Worm (Caenorhabditis elegans) whole organism, early embryonic: Measurements from ENCODE around the gene sdc-3.
"Not testable (repeated sequence)": the region's sequence is repeated elsewhere in the genome, so short reads cannot be mapped to it uniquely, and the experiment has no call there.

Experiments
- B0310.2 ChIP-seq: sonication (generic microtip); optimal IDR thresholded peaks from 2 replicates; lab custom pipeline; 2016; ENCODE audit warnings: mild to moderate bottlenecking, missing genetic modification characterization, missing compliant biosample characterization
- F13C5.2 ChIP-seq: sonication (generic microtip); optimal IDR thresholded peaks from 2 replicates; lab custom pipeline; 2017; ENCODE audit warnings: mild to moderate bottlenecking, missing genetic modification characterization, inconsistent platforms, missing compliant biosample characterization
- aly-1 ChIP-seq: sonication (generic microtip); optimal IDR thresholded peaks from 2 replicates; lab custom pipeline; 2016; ENCODE audit warnings: missing genetic modification characterization, missing compliant biosample characterization
- ama-1 ChIP-seq: fragments of 150-350 bp; optimal IDR thresholded peaks from 2 replicates; lab custom pipeline; 2014
- ceh-13 ChIP-seq: fragments of 200-800 bp; sonication (Bioruptor generic); optimal IDR thresholded peaks from 2 replicates; lab custom pipeline; 2018; ENCODE audit warnings: mild to moderate bottlenecking, missing genetic modification characterization, missing compliant biosample characterization
- ceh-36 ChIP-seq: sonication (generic microtip); optimal IDR thresholded peaks from 2 replicates; lab custom pipeline; 2016; ENCODE audit warnings: missing genetic modification characterization, inconsistent platforms, missing compliant biosample characterization
- ets-7 ChIP-seq: sonication (generic microtip); optimal IDR thresholded peaks from 2 replicates; lab custom pipeline; 2016; ENCODE audit warnings: missing genotype, missing genetic modification characterization, missing compliant biosample characterization
- flt-1 ChIP-seq: fragments of 200-800 bp; sonication (Bioruptor generic); IDR thresholded peaks from 2 replicates; pipeline ENCODE4 v1.3.6; 2022; ENCODE audit warnings: missing genetic modification characterization, missing compliant biosample characterization
- hmbx-1 ChIP-seq: sonication (generic microtip); optimal IDR thresholded peaks from 2 replicates; lab custom pipeline; 2016; ENCODE audit warnings: mild to moderate bottlenecking, missing genetic modification characterization, missing compliant biosample characterization
- hmg-4 ChIP-seq: fragments of 200-800 bp; sonication (Bioruptor generic); optimal IDR thresholded peaks from 2 replicates; lab custom pipeline; 2018; ENCODE audit warnings: mild to moderate bottlenecking, missing genetic modification characterization, missing compliant biosample characterization
- hnd-1 ChIP-seq: sonication (generic microtip); optimal IDR thresholded peaks from 2 replicates; lab custom pipeline; 2016; ENCODE audit warnings: missing genetic modification characterization, missing compliant biosample characterization
- pes-1 ChIP-seq: fragments of 200-800 bp; sonication (Bioruptor generic); IDR thresholded peaks from 2 replicates; pipeline ENCODE4 v1.3.6; 2022; ENCODE audit warnings: missing genetic modification reagents, missing genetic modification characterization, missing compliant biosample characterization
- scrt-1 ChIP-seq: fragments of 200-800 bp; sonication (Bioruptor generic); IDR thresholded peaks from 2 replicates; pipeline ENCODE4 v1.3.6; 2022; ENCODE audit warnings: missing genetic modification characterization, missing compliant biosample characterization
- sea-1 ChIP-seq: fragments of 200-800 bp; sonication (Bioruptor generic); conservative IDR thresholded peaks from 2 replicates; pipeline ENCODE4 v1.3.6; 2022; ENCODE audit warnings: missing genetic modification characterization, missing compliant biosample characterization
- tbx-11 ChIP-seq: fragments of 200-800 bp; sonication (Bioruptor generic); IDR thresholded peaks from 2 replicates; pipeline ENCODE4 v1.3.6; 2022; ENCODE audit warnings: missing genetic modification characterization, missing compliant biosample characterization
- tbx-37 ChIP-seq: fragments of 200-800 bp; sonication (Bioruptor generic); conservative IDR thresholded peaks from 2 replicates; pipeline ENCODE4 v1.3.6; 2022; ENCODE audit warnings: missing genetic modification reagents, missing genetic modification characterization, missing compliant biosample characterization
- tra-4 ChIP-seq: sonication (generic microtip); optimal IDR thresholded peaks from 2 replicates; lab custom pipeline; 2017; ENCODE audit warnings: missing genetic modification characterization, missing compliant biosample characterization

sdc-3 gene

ce11 chrV:15036769-15037168 is 11.2 kb downstream of the sdc-3 start, which contains the start of gene melo-3:
Gene melo-3, minus strand, starts transcription at chrV:15036869.
- not testable (repeated sequence) for TF ChIP-seq aly-1 (tag; lab: Kevin White, UChicago); flt-1 (GFP tag; lab: Robert Waterston, UW); ama-1 (lab: Kevin White, UChicago)

DNA sequence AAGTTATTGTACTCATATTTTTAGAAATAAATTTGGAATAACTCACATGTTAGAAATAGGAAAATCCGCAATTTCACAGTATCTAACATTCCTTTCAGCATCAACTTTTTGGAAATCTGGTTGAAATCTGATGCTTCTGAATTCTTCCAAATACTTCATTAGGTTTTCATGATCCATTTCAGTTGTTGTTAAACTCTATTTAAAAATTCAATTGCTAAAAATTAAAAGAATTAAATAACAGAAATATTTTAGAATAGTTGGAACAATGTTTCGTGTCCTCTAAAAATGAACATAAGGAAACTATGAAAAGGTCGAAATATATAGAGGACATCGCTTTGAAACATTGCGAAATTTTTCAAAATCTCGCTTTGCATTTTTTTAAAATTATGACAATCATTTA is 16.6 kb downstream of the sdc-3 start, which contains the start of gene cng-1:
Gene cng-1 (minus strand): TSS at position 101 of the 400 bp plus-strand sequence.
- TF ChIP-seq hnd-1 (tag; lab: Kevin White, UChicago); sea-1 (GFP tag; lab: Robert Waterston, UW); tbx-37: not testable (repeated sequence)

- no peak for TF ChIP-seq ama-1 (lab: Kevin White, UChicago)
- TF ChIP-seq tbx-37: no peak
- TF ChIP-seq tra-4 (tag; lab: Kevin White, UChicago): no peak
- peak; percentile 12 for TF ChIP-seq hmg-4
- TF ChIP-seq F13C5.2 (tag; lab: Kevin White, UChicago): no peak
- TF ChIP-seq ceh-13: no peak
- peak; percentile 2 for TF ChIP-seq ceh-36 (tag; lab: Kevin White, UChicago)
Measured at ce11 chrV:15028896-15029519, 19.0 kb downstream of the sdc-3 start, which contains the start of gene F14H8.8. Gene F14H8.8, plus strand, starts transcription at chrV:15029469.

DNA sequence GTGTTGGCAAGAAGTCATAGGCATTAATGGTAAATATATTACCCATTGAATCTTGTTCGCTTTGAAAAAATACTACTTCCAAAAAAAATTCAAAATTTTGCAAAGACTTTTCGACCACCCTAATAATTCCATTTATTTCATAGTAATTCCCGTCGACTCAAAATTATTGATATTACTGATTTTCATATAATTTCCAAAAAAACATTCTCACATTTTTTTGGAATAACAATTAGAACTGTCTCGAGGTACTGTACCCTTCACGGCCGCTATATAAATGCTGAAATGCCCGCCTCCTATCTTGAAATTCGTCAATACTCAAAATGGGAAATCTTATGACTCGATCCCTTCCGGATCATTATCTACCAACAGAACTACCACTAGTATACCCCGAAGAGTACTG is 24.5 kb downstream of the sdc-3 start, which contains the start of gene F14H8.4:
Gene F14H8.4 (plus strand): TSS at position 301 of the 400 bp plus-strand sequence.
- TF ChIP-seq flt-1 (GFP tag; lab: Robert Waterston, UW) (no peak), tbx-11 (GFP tag; lab: Robert Waterston, UW) (no peak), pes-1 (GFP tag; lab: Robert Waterston, UW) (no peak), sea-1 (GFP tag; lab: Robert Waterston, UW) (no peak), hnd-1 (tag; lab: Kevin White, UChicago) (no peak), hmg-4 (no peak), ceh-36 (tag; lab: Kevin White, UChicago) (no peak), ama-1 (lab: Kevin White, UChicago) (no peak), F13C5.2 (tag; lab: Kevin White, UChicago) (no peak), aly-1 (tag; lab: Kevin White, UChicago) (no peak), scrt-1 (no peak), tra-4 (tag; lab: Kevin White, UChicago) (no peak), ceh-13 (no peak), tbx-37 (no peak), ets-7 (no peak), B0310.2 (no peak)

DNA sequence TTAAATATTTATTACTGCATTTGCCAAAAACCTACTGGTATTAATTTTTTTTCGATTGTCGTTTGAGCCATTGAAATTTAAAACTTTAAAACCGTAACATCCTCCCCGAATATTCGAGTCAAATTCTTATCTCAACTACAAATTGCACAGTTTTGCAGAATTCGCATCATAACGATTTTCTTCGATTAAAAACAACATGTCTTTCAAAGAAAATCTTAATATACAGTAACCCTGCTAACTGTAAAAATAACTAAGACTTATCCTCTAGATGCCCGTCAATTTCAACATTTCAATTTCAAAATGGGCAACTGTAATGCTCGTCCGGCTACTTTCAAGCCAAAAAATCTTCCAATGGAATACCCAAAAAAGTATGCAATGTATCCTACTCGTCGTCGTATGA is 27.3 kb downstream of the sdc-3 start, which contains the start of gene F14H8.5:
Gene F14H8.5 (plus strand): TSS at position 301 of the 400 bp plus-strand sequence.
- no peak for TF ChIP-seq aly-1 (tag; lab: Kevin White, UChicago)
- TF ChIP-seq F13C5.2 (tag; lab: Kevin White, UChicago): no peak
- TF ChIP-seq ceh-13: no peak
- no peak for TF ChIP-seq tra-4 (tag; lab: Kevin White, UChicago)

DNA sequence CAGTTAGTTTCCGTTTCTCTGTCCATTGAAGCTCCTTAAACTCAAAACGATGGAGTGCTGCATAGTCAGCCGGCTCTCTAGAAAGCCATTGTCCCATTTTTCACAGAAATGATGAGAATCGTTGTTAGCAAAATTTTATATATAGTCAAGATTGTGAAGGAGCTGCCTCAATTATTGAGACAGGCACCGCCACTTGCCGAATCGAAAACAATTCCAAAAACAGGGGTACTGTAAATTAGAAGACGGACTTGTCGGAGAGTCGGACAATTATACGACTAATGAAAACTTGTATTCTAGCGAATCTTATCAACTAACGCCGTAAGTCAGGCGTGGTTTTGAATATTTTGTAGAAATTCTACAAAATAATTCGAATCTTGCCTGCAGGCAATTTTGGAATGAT is 27.8 kb downstream of the sdc-3 start, which contains the start of gene F14H8.2:
Gene F14H8.2 (minus strand): TSS at position 101 of the 400 bp plus-strand sequence.
- TF ChIP-seq hmbx-1 (no peak), hnd-1 (tag; lab: Kevin White, UChicago) (no peak), ets-7 (no peak), tbx-37 (no peak), hmg-4 (no peak), ceh-13 (no peak), scrt-1 (no peak)

DNA sequence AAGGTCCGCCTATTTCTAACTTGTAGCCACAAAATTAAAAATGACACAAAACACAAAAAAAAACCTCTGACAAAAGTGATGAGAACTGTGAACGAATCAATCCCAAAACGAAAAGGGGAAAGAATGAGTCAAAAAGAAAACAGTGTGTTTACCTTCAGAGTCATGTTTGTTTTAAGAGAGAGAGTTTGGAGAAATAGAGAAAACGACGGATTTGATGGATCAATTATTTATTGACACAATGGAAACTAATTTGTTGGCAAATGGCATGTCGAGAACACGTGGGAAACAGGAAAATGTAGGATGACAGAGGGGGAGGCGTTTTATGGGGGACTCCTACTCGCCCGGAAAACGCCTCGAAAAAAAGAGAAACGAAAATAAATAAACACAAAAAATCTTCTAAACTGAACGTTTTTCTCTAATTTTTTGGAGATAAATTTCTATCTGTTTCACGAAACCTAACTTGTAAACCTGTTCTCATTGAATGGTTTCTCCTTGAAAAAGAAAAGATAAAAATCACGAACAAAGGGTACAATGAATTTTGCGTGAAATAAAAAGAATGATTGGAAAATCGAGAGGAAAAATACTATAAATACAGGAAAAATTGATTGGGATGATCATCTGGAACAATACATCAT is 31.1 kb downstream of the sdc-3 start:
- TF ChIP-seq hmg-4: no peak
- TF ChIP-seq tbx-11 (GFP tag; lab: Robert Waterston, UW): no peak
- no peak for TF ChIP-seq tbx-37
- TF ChIP-seq ets-7: no peak
- TF ChIP-seq ceh-13: no peak
- TF ChIP-seq hmbx-1: no peak
- TF ChIP-seq pes-1 (GFP tag; lab: Robert Waterston, UW): no peak
- no peak for TF ChIP-seq F13C5.2 (tag; lab: Kevin White, UChicago)
- TF ChIP-seq tra-4 (tag; lab: Kevin White, UChicago): no peak
- no peak for TF ChIP-seq aly-1 (tag; lab: Kevin White, UChicago)
- TF ChIP-seq flt-1 (GFP tag; lab: Robert Waterston, UW): no peak
- no peak for TF ChIP-seq hnd-1 (tag; lab: Kevin White, UChicago)
- no peak for TF ChIP-seq ceh-36 (tag; lab: Kevin White, UChicago)
- TF ChIP-seq sea-1 (GFP tag; lab: Robert Waterston, UW): no peak
- TF ChIP-seq B0310.2: no peak
- no peak for TF ChIP-seq ama-1 (lab: Kevin White, UChicago)
- no peak for TF ChIP-seq scrt-1

DNA sequence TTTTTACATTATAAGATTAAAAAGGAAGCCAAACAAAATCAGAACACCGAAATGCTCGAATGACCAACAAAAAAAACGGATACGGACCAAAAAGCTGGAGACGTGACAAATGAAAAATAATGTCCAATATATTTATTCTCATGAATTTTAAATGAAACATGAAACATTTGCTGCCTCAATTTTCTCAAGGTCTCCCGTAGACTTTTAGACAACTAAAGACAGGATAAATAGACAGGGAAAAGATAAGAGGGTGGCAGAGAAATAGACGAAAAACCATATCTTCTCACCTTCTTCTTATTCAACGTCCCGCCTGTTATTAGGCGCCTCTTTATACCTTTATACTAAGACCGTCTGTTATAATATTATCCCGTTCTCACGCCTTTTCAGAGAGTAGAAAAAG is 32.2 kb downstream of the sdc-3 start:
- no peak for TF ChIP-seq flt-1 (GFP tag; lab: Robert Waterston, UW)
- no peak for TF ChIP-seq hmbx-1
- TF ChIP-seq B0310.2: no peak
